Fruit fly (Drosophila melanogaster) whole organism, embryonic: Measurements from ENCODE around the gene CG8673.

Source experiments
- ATbp ChIP-seq: fragments of 200-800 bp; sonication (Bioruptor generic); optimal IDR thresholded peaks from 2 replicates; lab custom pipeline; 2017; ENCODE audit warnings: missing biosample characterization, mild to moderate bottlenecking, missing genetic modification characterization, missing genetic modification reagents
- C15 ChIP-seq: fragments of 200-800 bp; sonication (Bioruptor generic); IDR thresholded peaks from 3 replicates; pipeline ENCODE4 v1.3.6; 2022; ENCODE audit warnings: missing biosample characterization, missing genetic modification characterization
- CG11093 ChIP-seq: fragments of 200-800 bp; sonication (Bioruptor generic); IDR thresholded peaks from 3 replicates; pipeline ENCODE4 v1.3.6; 2022; ENCODE audit warnings: missing biosample characterization, missing genetic modification characterization
- CG11723 ChIP-seq: fragments of 200-800 bp; sonication (Bioruptor generic); optimal IDR thresholded peaks from 2 replicates; lab custom pipeline; 2017; ENCODE audit warnings: missing biosample characterization, mild to moderate bottlenecking, missing genetic modification characterization
- CG1529 ChIP-seq: fragments of 200-800 bp; sonication (Bioruptor generic); optimal IDR thresholded peaks from 3 replicates; lab custom pipeline; 2018; ENCODE audit warnings: missing biosample characterization, missing genetic modification characterization
- CG1603 ChIP-seq: fragments of 200-800 bp; sonication (Bioruptor generic); optimal IDR thresholded peaks from 2 replicates; lab custom pipeline; 2019; ENCODE audit warnings: missing biosample characterization, mild to moderate bottlenecking, missing genetic modification characterization, moderate library complexity
- CG17829 ChIP-seq: fragments of 200-800 bp; optimal IDR thresholded peaks from 2 replicates; lab custom pipeline; 2019; ENCODE audit warnings: missing biosample characterization, mild to moderate bottlenecking, missing genetic modification characterization, moderate library complexity
- CG18599 ChIP-seq: fragments of 200-800 bp; sonication (Bioruptor generic); optimal IDR thresholded peaks from 3 replicates; lab custom pipeline; 2017; ENCODE audit warnings: missing biosample characterization, missing genetic modification characterization, mild to moderate bottlenecking, moderate library complexity, missing genetic modification reagents
- CG2202 ChIP-seq: fragments of 200-800 bp; sonication (Bioruptor generic); optimal IDR thresholded peaks from 2 replicates; lab custom pipeline; 2018; ENCODE audit warnings: missing biosample characterization, mild to moderate bottlenecking, missing genetic modification characterization
- CG33557 ChIP-seq: fragments of 200-800 bp; sonication (Bioruptor generic); optimal IDR thresholded peaks from 2 replicates; lab custom pipeline; 2019; ENCODE audit warnings: missing biosample characterization, mild to moderate bottlenecking, missing genetic modification characterization, moderate library complexity
- CG6854 ChIP-seq: fragments of 200-800 bp; sonication (Bioruptor generic); optimal IDR thresholded peaks from 3 replicates; lab custom pipeline; 2017; ENCODE audit warnings: missing biosample characterization, mild to moderate bottlenecking, missing genetic modification characterization
- CG7556 ChIP-seq: fragments of 200-800 bp; sonication (Bioruptor generic); optimal IDR thresholded peaks from 2 replicates; lab custom pipeline; 2017; ENCODE audit warnings: missing biosample characterization, mild to moderate bottlenecking, missing genetic modification characterization
- CG7963 ChIP-seq: fragments of 200-800 bp; sonication (Bioruptor generic); IDR thresholded peaks from 3 replicates; pipeline ENCODE4 v1.3.6; 2022; ENCODE audit warnings: missing biosample characterization, missing genetic modification characterization; ENCODE audit not compliant: partially characterized antibody
- CG9437 ChIP-seq: fragments of 200-800 bp; sonication (Bioruptor generic); optimal IDR thresholded peaks from 2 replicates; lab custom pipeline; 2018; ENCODE audit warnings: missing biosample characterization, mild to moderate bottlenecking, missing genetic modification characterization
- CG9817 ChIP-seq: fragments of 200-800 bp; sonication (Bioruptor generic); optimal IDR thresholded peaks from 2 replicates; lab custom pipeline; 2018; ENCODE audit warnings: missing biosample characterization, mild to moderate bottlenecking, missing genetic modification characterization, moderate library complexity
- CoRest ChIP-seq: fragments of 200-800 bp; sonication (Bioruptor generic); optimal IDR thresholded peaks from 3 replicates; lab custom pipeline; 2018; ENCODE audit warnings: missing biosample characterization, mild to moderate bottlenecking, missing genetic modification characterization, moderate library complexity
- D19A ChIP-seq: fragments of 200-800 bp; optimal IDR thresholded peaks from 3 replicates; lab custom pipeline; 2019; ENCODE audit warnings: missing biosample characterization, mild to moderate bottlenecking, missing genetic modification characterization, moderate library complexity
- Eip74EF ChIP-seq, 2 experiments: fragments of 200-800 bp in 1 of 2; fragments of >200 bp in 1 of 2; sonication (Bioruptor generic) in 1 of 2; optimal IDR thresholded peaks; 2 replicates each; lab custom pipeline; 2017 to 2019; ENCODE audit warnings: missing biosample characterization in 2 of 2, missing genetic modification characterization in 2 of 2, mild to moderate bottlenecking in 1 of 2, moderate library complexity in 1 of 2
- Ets65A ChIP-seq: fragments of 200-800 bp; sonication (Bioruptor generic); peaks from one replicate; lab custom pipeline; 2016; ENCODE audit warnings: missing biosample characterization, missing genetic modification characterization
- HLH4C ChIP-seq: fragments of 200-800 bp; sonication (Bioruptor generic); IDR thresholded peaks from 3 replicates; pipeline ENCODE4 v1.3.6; 2022; ENCODE audit warnings: missing biosample characterization, missing genetic modification characterization; ENCODE audit not compliant: partially characterized antibody
- Hr51 ChIP-seq, 2 experiments: fragments of 200-800 bp; sonication (Bioruptor generic); optimal IDR thresholded peaks; 2 replicates in 1 of 2; 3 replicates in 1 of 2; lab custom pipeline; 2016 to 2018; ENCODE audit warnings: missing biosample characterization in 2 of 2, missing genetic modification characterization in 2 of 2, mild to moderate bottlenecking in 1 of 2, moderate library complexity in 1 of 2
- Lhr ChIP-seq: fragments of 200-800 bp; sonication (Bioruptor generic); optimal IDR thresholded peaks from 3 replicates; lab custom pipeline; 2017; ENCODE audit warnings: mild to moderate bottlenecking, missing biosample characterization, missing genetic modification reagents, missing genetic modification characterization
- Mes4 ChIP-seq: fragments of 200-800 bp; sonication (Bioruptor generic); optimal IDR thresholded peaks from 2 replicates; lab custom pipeline; 2016; ENCODE audit warnings: missing biosample characterization, missing genetic modification characterization
- NK7.1 ChIP-seq: fragments of 200-800 bp; sonication (Bioruptor generic); optimal IDR thresholded peaks from 3 replicates; lab custom pipeline; 2016; ENCODE audit warnings: missing biosample characterization, missing genetic modification characterization
- Nf-YA ChIP-seq: fragments of 200-800 bp; sonication (Bioruptor generic); IDR thresholded peaks from 2 replicates; pipeline ENCODE4 v1.3.6; 2022; ENCODE audit warnings: missing biosample characterization, missing genetic modification characterization
- NfI ChIP-seq: fragments of 200-800 bp; sonication (Bioruptor generic); optimal IDR thresholded peaks from 3 replicates; lab custom pipeline; 2018; ENCODE audit warnings: missing biosample characterization, mild to moderate bottlenecking, missing genetic modification characterization, moderate library complexity
- Oaz ChIP-seq: fragments of 200-800 bp; sonication (Bioruptor generic); IDR thresholded peaks from 2 replicates; pipeline ENCODE4 v1.3.6; 2022; ENCODE audit warnings: missing biosample characterization, missing genetic modification characterization
- PHDP ChIP-seq: fragments of 200-800 bp; sonication (Bioruptor generic); optimal IDR thresholded peaks from 3 replicates; lab custom pipeline; 2018; ENCODE audit warnings: missing biosample characterization, mild to moderate bottlenecking, missing genetic modification characterization, moderate library complexity
- al ChIP-seq: fragments of 200-800 bp; sonication (Bioruptor generic); IDR thresholded peaks from 2 replicates; pipeline ENCODE4 v1.3.6; 2022; ENCODE audit warnings: missing biosample characterization, missing genetic modification characterization
- bbx ChIP-seq: fragments of 200-800 bp; sonication (Bioruptor generic); IDR thresholded peaks from 2 replicates; pipeline ENCODE4 v1.3.6; 2022; ENCODE audit warnings: missing biosample characterization, missing genetic modification characterization; ENCODE audit not compliant: partially characterized antibody
- chm ChIP-seq: fragments of 200-800 bp; sonication (Bioruptor generic); IDR thresholded peaks from 2 replicates; pipeline ENCODE4 v1.3.6; 2022; ENCODE audit warnings: missing biosample characterization, missing genetic modification characterization
- da ChIP-seq: fragments of 200-800 bp; sonication (Bioruptor generic); optimal IDR thresholded peaks from 2 replicates; lab custom pipeline; 2016; ENCODE audit warnings: missing biosample characterization, missing genetic modification characterization
- dpn ChIP-seq, 2 experiments: fragments of 200-800 bp; sonication (Bioruptor generic); optimal IDR thresholded peaks; 3 replicates each; lab custom pipeline; 2016; ENCODE audit warnings: missing biosample characterization in 2 of 2, missing genetic modification characterization in 2 of 2
- en ChIP-seq: fragments of 200-800 bp; sonication (Bioruptor generic); optimal IDR thresholded peaks from 2 replicates; lab custom pipeline; 2016; ENCODE audit warnings: missing biosample characterization, missing genetic modification characterization
- ewg ChIP-seq: fragments of 200-800 bp; sonication (Bioruptor generic); optimal IDR thresholded peaks from 3 replicates; lab custom pipeline; 2017; ENCODE audit warnings: mild to moderate bottlenecking, missing biosample characterization, missing genetic modification reagents, missing genetic modification characterization
- fu2 ChIP-seq: fragments of 200-800 bp; sonication (Bioruptor generic); optimal IDR thresholded peaks from 2 replicates; lab custom pipeline; 2016; ENCODE audit warnings: missing biosample characterization, missing genetic modification characterization
- grau ChIP-seq: fragments of 200-800 bp; optimal IDR thresholded peaks from 3 replicates; lab custom pipeline; 2019; ENCODE audit warnings: missing biosample characterization, mild to moderate bottlenecking, missing genetic modification characterization, moderate library complexity
- hkb ChIP-seq, 2 experiments: fragments of 200-800 bp in 1 of 2; fragments of >200 bp in 1 of 2; sonication (Bioruptor generic) in 1 of 2; IDR thresholded peaks in 1 of 2; optimal IDR thresholded peaks in 1 of 2; 2 replicates each; pipeline versions ENCODE4 v1.3.6 to Lab custom; 2017 to 2022; ENCODE audit warnings: missing biosample characterization in 1 of 2, missing genetic modification characterization in 1 of 2
- ken ChIP-seq: fragments of 200-800 bp; sonication (Bioruptor generic); IDR thresholded peaks from 3 replicates; pipeline ENCODE4 v1.3.6; 2022; ENCODE audit warnings: missing biosample characterization, missing genetic modification characterization
- lola ChIP-seq, 3 experiments: fragments of >200 bp in 2 of 3; fragments of 200-800 bp in 1 of 3; sonication (Bioruptor generic) in 1 of 3; optimal IDR thresholded peaks; 2 replicates each; lab custom pipeline; 2017 to 2019; ENCODE audit warnings: missing biosample characterization in 3 of 3, missing genetic modification characterization in 3 of 3, mild to moderate bottlenecking in 1 of 3, moderate library complexity in 1 of 3
- nerfin-1 ChIP-seq: fragments of 200-800 bp; sonication (Bioruptor generic); optimal IDR thresholded peaks from 3 replicates; lab custom pipeline; 2019; ENCODE audit warnings: missing biosample characterization, mild to moderate bottlenecking, missing genetic modification characterization, moderate library complexity
- ro ChIP-seq: fragments of 200-800 bp; sonication (Bioruptor generic); IDR thresholded peaks from 2 replicates; pipeline ENCODE4 v1.3.6; 2022; ENCODE audit warnings: missing biosample characterization, missing genetic modification characterization
- run ChIP-seq: fragments of 200-800 bp; sonication (Bioruptor generic); optimal IDR thresholded peaks from 3 replicates; lab custom pipeline; 2018; ENCODE audit warnings: missing biosample characterization, mild to moderate bottlenecking, missing genetic modification characterization
- sd ChIP-seq: fragments of 200-800 bp; sonication (Bioruptor generic); optimal IDR thresholded peaks from 3 replicates; lab custom pipeline; 2018; ENCODE audit warnings: missing biosample characterization, mild to moderate bottlenecking, missing genetic modification characterization, moderate library complexity
- slou ChIP-seq: fragments of 200-800 bp; sonication (Bioruptor generic); optimal IDR thresholded peaks from 3 replicates; lab custom pipeline; 2016; ENCODE audit warnings: missing biosample characterization, missing genetic modification characterization
- unpg ChIP-seq: fragments of 200-800 bp; sonication (Bioruptor generic); optimal IDR thresholded peaks from 3 replicates; lab custom pipeline; 2018; ENCODE audit warnings: missing biosample characterization, mild to moderate bottlenecking, missing genetic modification characterization, moderate library complexity
- yki ChIP-seq: fragments of >200 bp; optimal IDR thresholded peaks from 3 replicates; lab custom pipeline; 2018
- zfh2 ChIP-seq: fragments of 200-800 bp; sonication (Bioruptor generic); optimal IDR thresholded peaks from 2 replicates; lab custom pipeline; 2016; ENCODE audit warnings: missing biosample characterization, missing genetic modification characterization

Gene CG8673

DNA sequence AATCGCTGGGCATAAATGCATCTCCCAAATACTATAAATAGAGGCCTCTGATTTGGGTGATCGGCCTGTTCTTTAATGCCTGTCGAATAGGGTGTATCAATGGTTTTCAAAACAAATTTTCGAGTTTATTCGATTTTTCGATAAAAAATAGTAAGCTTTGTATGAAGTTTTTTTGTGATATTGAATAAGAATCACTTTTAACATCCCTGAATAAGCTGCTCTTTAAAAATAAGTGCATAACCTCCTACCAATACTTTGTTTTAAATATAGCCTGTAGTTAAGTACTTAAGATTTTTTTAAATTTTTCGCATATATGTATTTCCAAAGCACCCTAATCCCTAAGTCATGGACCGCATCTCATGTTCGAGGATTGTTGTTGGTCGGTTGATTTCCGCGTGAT is 43.5 kb upstream of the CG8673 start (continued):
- TF ChIP-seq CG1529: peak; percentile 63
- peak; percentile 71 for TF ChIP-seq PHDP (tag; lab: Kevin White, UChicago)
- no peak for TF ChIP-seq al (GFP tag; lab: Robert Waterston, UW)
- no peak for TF ChIP-seq slou (GFP tag; lab: Kevin White, UChicago)
- TF ChIP-seq CG17829 (tag; lab: Kevin White, UChicago): peak; percentile 30
- TF ChIP-seq CG11093 (GFP tag; lab: Robert Waterston, UW): no peak
- peak; percentile 15 for TF ChIP-seq Mes4
- peak; percentile 21 for TF ChIP-seq ATbp
- TF ChIP-seq CoRest: peak; percentile 47
- TF ChIP-seq dpn (GFP tag; optimal IDR thresholded peaks at IDR 0.05; lab: Kevin White, UChicago): peak in 1 of 2 experiments; percentile 0
- TF ChIP-seq ken (GFP tag; lab: Robert Waterston, UW): no peak
- TF ChIP-seq Lhr (GFP tag; lab: Kevin White, UChicago): peak; percentile 12
- TF ChIP-seq sd: no peak
- TF ChIP-seq CG33557 (GFP tag; lab: Kevin White, UChicago): peak; percentile 57
- TF ChIP-seq CG11723 (GFP tag; lab: Kevin White, UChicago): peak; percentile 0
- peak; percentile 59 for TF ChIP-seq CG2202 (tag; lab: Kevin White, UChicago)
- TF ChIP-seq CG7556 (GFP tag; lab: Kevin White, UChicago): peak; percentile 63
- TF ChIP-seq CG9437: peak; percentile 8
- TF ChIP-seq chm (GFP tag; lab: Robert Waterston, UW): 0 out of 2 replicates have a peak, but pooled peaks have one; percentile 13
- TF ChIP-seq nerfin-1 (tag; lab: Kevin White, UChicago): peak; percentile 13
- peak; percentile 60 for TF ChIP-seq unpg
- TF ChIP-seq CG9817 (tag; lab: Kevin White, UChicago): no peak
- peak; percentile 9 for TF ChIP-seq Ets65A (GFP tag; lab: Kevin White, UChicago)
- no peak for TF ChIP-seq Nf-YA
- TF ChIP-seq Eip74EF (GFP tag; optimal IDR thresholded peaks at IDR 0.05; lab: Kevin White, UChicago): peak in 1 of 2 experiments; percentile 35
- TF ChIP-seq zfh2 (GFP tag; lab: Kevin White, UChicago): no peak
- no peak for TF ChIP-seq da
- TF ChIP-seq NK7.1 (GFP tag; lab: Kevin White, UChicago): no peak
- TF ChIP-seq ewg (GFP tag; lab: Kevin White, UChicago): peak; percentile 25
- peak; percentile 23 for TF ChIP-seq NfI (GFP tag; lab: Kevin White, UChicago)
- peak; percentile 24 for TF ChIP-seq CG1603 (tag; lab: Kevin White, UChicago)
- peak; percentile 49 for TF ChIP-seq grau (tag; lab: Kevin White, UChicago)
- TF ChIP-seq CG18599 (GFP tag; lab: Kevin White, UChicago): no peak
- peak in 1 of 3 experiments; percentile 78 for TF ChIP-seq lola (GFP tag; optimal IDR thresholded peaks at IDR 0.05; lab: Kevin White, UChicago)
- no peak for TF ChIP-seq en

DNA sequence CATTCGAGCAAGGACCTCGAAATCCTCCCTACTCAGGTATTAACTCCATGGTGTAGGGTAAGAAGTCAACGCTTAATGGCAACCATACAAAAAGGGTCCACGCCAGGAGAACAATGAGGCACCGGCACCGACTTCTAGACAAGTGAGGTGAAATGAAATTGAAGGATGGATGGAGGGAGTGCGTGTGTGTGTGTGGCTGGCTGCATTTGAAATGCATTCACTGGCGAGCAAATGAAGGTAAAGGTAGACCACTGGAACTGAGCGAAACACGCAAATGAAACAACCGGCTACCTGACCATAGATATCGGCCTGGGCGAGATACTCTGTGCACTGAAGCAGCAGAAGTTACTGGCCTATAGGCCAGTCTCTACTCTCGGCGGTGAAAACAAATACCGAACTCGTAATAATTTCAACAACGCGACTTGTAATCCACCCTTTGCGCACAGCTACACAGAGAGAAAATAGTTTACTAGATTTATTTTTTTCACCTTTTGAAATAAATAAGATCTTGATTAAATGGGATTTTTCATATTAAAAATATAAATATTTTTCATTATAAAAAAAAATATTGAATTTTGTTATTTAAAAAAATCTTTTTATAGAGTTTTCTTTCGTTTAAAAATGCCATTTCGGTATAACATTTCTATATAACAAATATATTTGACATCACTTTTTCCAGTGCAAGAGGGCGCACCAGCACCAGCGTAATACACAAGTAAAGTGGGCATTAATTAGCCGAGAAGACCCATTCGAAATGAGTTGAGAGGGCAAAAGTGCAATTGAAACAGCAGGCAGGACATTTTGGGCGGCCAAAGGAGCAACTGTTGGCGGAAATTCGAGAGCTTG is 42.3 kb upstream of the CG8673 start:
- TF ChIP-seq ro (GFP tag; lab: Robert Waterston, UW) (peak; percentile 48), CG6854 (GFP tag; lab: Kevin White, UChicago) (peak; percentile 41), CG7963 (no peak), HLH4C (GFP tag; lab: Robert Waterston, UW) (no peak), Oaz (peak; percentile 48; the same call in 1 of the 2 replicates), fu2 (GFP tag; lab: Kevin White, UChicago) (no peak), yki (lab: Kevin White, UChicago) (no peak), run (tag; lab: Kevin White, UChicago) (peak; percentile 73), C15 (GFP tag; lab: Robert Waterston, UW) (0 out of 3 replicates have a peak, but pooled peaks have one; percentile 35), bbx (GFP tag; lab: Robert Waterston, UW) (peak; percentile 8; the same call in 1 of the 2 replicates), D19A (tag; lab: Kevin White, UChicago) (peak; percentile 88), Hr51 (GFP tag; optimal IDR thresholded peaks at IDR 0.05; lab: Kevin White, UChicago) (peak; percentile 27 to 84), hkb (optimal IDR thresholded peaks at IDR 0.05; lab: Kevin White, UChicago) (no peak), hkb (GFP tag; IDR thresholded peaks at IDR 0.05; lab: Robert Waterston, UW) (peak; percentile 93), ATbp (peak; percentile 81)
